Worm (Caenorhabditis elegans) whole organism, L4 larva: Measurements from ENCODE around the gene B0507.4.

Source experiments
- R02D3.7 ChIP-seq: fragments of 150-350 bp; sonication (generic microtip); optimal IDR thresholded peaks from 3 replicates; lab custom pipeline; 2014; ENCODE audit warnings: missing biosample characterization, missing genetic modification characterization
- hlh-30 ChIP-seq: sonication (generic microtip); optimal IDR thresholded peaks from 2 replicates; lab custom pipeline; 2017; ENCODE audit warnings: antibody characterized with exemption, mild to moderate bottlenecking, missing genetic modification characterization, missing compliant biosample characterization; ENCODE audit not compliant: insufficient read depth
- nhr-28 ChIP-seq: fragments of 150-350 bp; optimal IDR thresholded peaks from 2 replicates; lab custom pipeline; 2014; ENCODE audit warnings: missing biosample characterization, missing genetic modification characterization

DNA sequence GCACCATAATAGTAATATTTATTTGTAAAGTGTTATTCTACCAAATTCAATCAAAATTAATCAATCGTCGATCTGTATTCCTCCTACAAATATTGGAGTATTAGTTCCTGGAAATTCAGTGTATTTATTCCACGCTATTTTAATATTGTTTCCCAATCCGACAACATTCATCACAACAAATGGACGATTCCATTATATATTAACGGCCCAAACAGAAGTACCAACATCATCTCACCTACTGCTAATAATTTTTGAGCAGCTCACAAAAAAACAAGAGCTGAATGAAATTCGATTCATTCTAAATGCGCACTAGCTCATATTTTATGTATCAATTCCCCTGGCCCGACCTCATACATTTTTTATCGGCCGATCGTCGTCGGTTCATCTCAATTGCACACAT, 12.3 kb downstream of the B0507.4 start:
- TF ChIP-seq nhr-28 (tag; lab: Kevin White, UChicago) (no peak), R02D3.7 (tag; lab: Kevin White, UChicago) (no peak), hlh-30 (tag; lab: Kevin White, UChicago) (no peak)
